Worm (Caenorhabditis elegans) whole organism, L3 larva: ENCODE data around the gene Y11D7A.3.

Experiments used
- R02D3.7 ChIP-seq: fragments of 150-350 bp; optimal IDR thresholded peaks from 2 replicates; lab custom pipeline; 2014; ENCODE audit warnings: missing biosample characterization, missing genetic modification characterization
- ZK546.5 ChIP-seq: sonication (generic microtip); optimal IDR thresholded peaks from 2 replicates; lab custom pipeline; 2017; ENCODE audit warnings: missing biosample characterization, missing genetic modification characterization
- aly-2 ChIP-seq: fragments of 150-350 bp; optimal IDR thresholded peaks from 2 replicates; lab custom pipeline; 2014; ENCODE audit warnings: missing biosample characterization, missing genetic modification characterization
- ama-1 ChIP-seq: fragments of 150-350 bp; optimal IDR thresholded peaks from 2 replicates; lab custom pipeline; 2018
- ceh-16 ChIP-seq: sonication (generic microtip); optimal IDR thresholded peaks from 2 replicates; lab custom pipeline; 2017; ENCODE audit warnings: missing biosample characterization, missing genetic modification characterization
- ceh-28 ChIP-seq: fragments of 150-350 bp; optimal IDR thresholded peaks from 2 replicates; lab custom pipeline; 2014; ENCODE audit warnings: missing biosample characterization, missing genetic modification reagents, missing genetic modification characterization
- ceh-82 ChIP-seq: fragments of 150-350 bp; optimal IDR thresholded peaks from 2 replicates; lab custom pipeline; 2014; ENCODE audit warnings: missing biosample characterization, missing genetic modification characterization
- ceh-9 ChIP-seq: sonication (generic microtip); optimal IDR thresholded peaks from 2 replicates; lab custom pipeline; 2018; ENCODE audit warnings: missing biosample characterization, missing genetic modification characterization
- daf-12 ChIP-seq: fragments of 150-350 bp; optimal IDR thresholded peaks from 2 replicates; lab custom pipeline; 2014; ENCODE audit warnings: missing biosample characterization, missing genetic modification reagents, missing genetic modification characterization
- egl-5 ChIP-seq: fragments of 150-350 bp; optimal IDR thresholded peaks from 2 replicates; lab custom pipeline; 2017; ENCODE audit warnings: missing biosample characterization, missing genetic modification reagents, missing genetic modification characterization, inconsistent platforms
- elt-1 ChIP-seq: fragments of 150-350 bp; optimal IDR thresholded peaks from 2 replicates; lab custom pipeline; 2014; ENCODE audit warnings: missing biosample characterization, missing genetic modification characterization
- elt-2 ChIP-seq: sonication (generic microtip); optimal IDR thresholded peaks from 2 replicates; lab custom pipeline; 2016; ENCODE audit warnings: missing genetic modification reagents, mild to moderate bottlenecking, missing genetic modification characterization, missing compliant biosample characterization
- elt-3 ChIP-seq, 3 experiments: fragments of 150-350 bp in 1 of 3; sonication (generic microtip) in 2 of 3; optimal IDR thresholded peaks; 2 replicates in 2 of 3; 4 replicates in 1 of 3; lab custom pipeline; 2014 to 2017; ENCODE audit warnings: missing biosample characterization in 3 of 3, missing genetic modification characterization in 3 of 3
- fkh-10 ChIP-seq: sonication (generic microtip); optimal IDR thresholded peaks from 2 replicates; lab custom pipeline; 2017; ENCODE audit warnings: missing biosample characterization, missing genetic modification reagents, missing genetic modification characterization
- fkh-2 ChIP-seq: fragments of 150-350 bp; optimal IDR thresholded peaks from 2 replicates; lab custom pipeline; 2014; ENCODE audit warnings: missing biosample characterization, missing genetic modification reagents, missing genetic modification characterization
- fos-1 ChIP-seq: fragments of 150-350 bp; optimal IDR thresholded peaks from 2 replicates; lab custom pipeline; 2014; ENCODE audit warnings: missing biosample characterization, missing genetic modification characterization
- hmg-11 ChIP-seq: sonication (generic microtip); optimal IDR thresholded peaks from 2 replicates; lab custom pipeline; 2016; ENCODE audit warnings: missing genetic modification characterization, missing compliant biosample characterization
- jun-1 ChIP-seq: fragments of 150-350 bp; optimal IDR thresholded peaks from 2 replicates; lab custom pipeline; 2014; ENCODE audit warnings: missing biosample characterization, missing genetic modification reagents, missing genetic modification characterization
- lin-15B ChIP-seq: fragments of 150-350 bp; optimal IDR thresholded peaks from 2 replicates; lab custom pipeline; 2014; ENCODE audit warnings: missing biosample characterization, missing genetic modification characterization
- lin-39 ChIP-seq: fragments of 150-350 bp; optimal IDR thresholded peaks from 2 replicates; lab custom pipeline; 2018; ENCODE audit warnings: missing biosample characterization, missing genetic modification reagents, missing genetic modification characterization
- lsy-12 ChIP-seq: sonication (generic microtip); optimal IDR thresholded peaks from 2 replicates; lab custom pipeline; 2016; ENCODE audit warnings: mild to moderate bottlenecking, missing genetic modification characterization, missing compliant biosample characterization
- mdl-1 ChIP-seq: fragments of 150-350 bp; optimal IDR thresholded peaks from 2 replicates; lab custom pipeline; 2014; ENCODE audit warnings: missing biosample characterization, missing genetic modification characterization
- mml-1 ChIP-seq: fragments of 150-350 bp; sonication (generic microtip); optimal IDR thresholded peaks from 3 replicates; lab custom pipeline; 2014; ENCODE audit warnings: missing biosample characterization, missing genetic modification characterization
- nfya-1 ChIP-seq: sonication (generic microtip); optimal IDR thresholded peaks from 2 replicates; lab custom pipeline; 2017; ENCODE audit warnings: missing genetic modification characterization, mild to moderate bottlenecking, missing compliant biosample characterization, antibody characterized with exemption, moderate library complexity; ENCODE audit not compliant: insufficient read depth
- nhr-11 ChIP-seq: fragments of 150-350 bp; optimal IDR thresholded peaks from 2 replicates; lab custom pipeline; 2014; ENCODE audit warnings: missing biosample characterization, missing genetic modification characterization
- nhr-12 ChIP-seq: fragments of 150-350 bp; optimal IDR thresholded peaks from 2 replicates; lab custom pipeline; 2014; ENCODE audit warnings: missing biosample characterization, missing genetic modification characterization
- nhr-237 ChIP-seq: fragments of 150-350 bp; optimal IDR thresholded peaks from 2 replicates; lab custom pipeline; 2014; ENCODE audit warnings: missing biosample characterization, missing genetic modification characterization
- nhr-25 ChIP-seq: sonication (generic microtip); optimal IDR thresholded peaks from 2 replicates; lab custom pipeline; 2017; ENCODE audit warnings: missing biosample characterization, missing genetic modification characterization
- nhr-28 ChIP-seq: fragments of 150-350 bp; optimal IDR thresholded peaks from 2 replicates; lab custom pipeline; 2014; ENCODE audit warnings: missing biosample characterization, missing genetic modification characterization
- nhr-43 ChIP-seq: sonication (generic microtip); optimal IDR thresholded peaks from 2 replicates; lab custom pipeline; 2016; ENCODE audit warnings: mild to moderate bottlenecking, missing genetic modification characterization, missing compliant biosample characterization; ENCODE audit not compliant: poor library complexity, severe bottlenecking
- nhr-67 ChIP-seq: fragments of 150-350 bp; optimal IDR thresholded peaks from 2 replicates; lab custom pipeline; 2014; ENCODE audit warnings: missing biosample characterization, missing genetic modification characterization
- nhr-77 ChIP-seq: fragments of 150-350 bp; optimal IDR thresholded peaks from 2 replicates; lab custom pipeline; 2014; ENCODE audit warnings: missing biosample characterization, missing genetic modification characterization
- pha-4 ChIP-seq: fragments of 150-350 bp; optimal IDR thresholded peaks from 2 replicates; lab custom pipeline; 2014; ENCODE audit warnings: missing biosample characterization, missing genetic modification reagents, missing genetic modification characterization
- skn-1 ChIP-seq: fragments of 150-350 bp; optimal IDR thresholded peaks from 2 replicates; lab custom pipeline; 2014; ENCODE audit warnings: missing biosample characterization, missing genetic modification characterization
- snpc-4 ChIP-seq: fragments of 150-350 bp; optimal IDR thresholded peaks from 2 replicates; lab custom pipeline; 2014; ENCODE audit warnings: missing biosample characterization, missing genetic modification characterization
- tbx-2 ChIP-seq: sonication (generic microtip); optimal IDR thresholded peaks from 2 replicates; lab custom pipeline; 2016; ENCODE audit warnings: mild to moderate bottlenecking, missing genetic modification characterization, missing compliant biosample characterization
- unc-39 ChIP-seq: sonication (generic microtip); optimal IDR thresholded peaks from 4 replicates; lab custom pipeline; 2017; ENCODE audit warnings: missing biosample characterization, missing genetic modification characterization
- unc-62 ChIP-seq: fragments of 150-350 bp; sonication (generic microtip); optimal IDR thresholded peaks from 4 replicates; lab custom pipeline; 2014; ENCODE audit warnings: missing biosample characterization, missing genetic modification reagents, missing genetic modification characterization
- zag-1 ChIP-seq: fragments of 150-350 bp; optimal IDR thresholded peaks from 2 replicates; lab custom pipeline; 2014; ENCODE audit warnings: missing biosample characterization, missing genetic modification characterization
- ztf-11 ChIP-seq: fragments of 150-350 bp; optimal IDR thresholded peaks from 2 replicates; lab custom pipeline; 2014; ENCODE audit warnings: missing biosample characterization, missing genetic modification characterization
- ztf-4 ChIP-seq: fragments of 150-350 bp; optimal IDR thresholded peaks from 2 replicates; lab custom pipeline; 2014; ENCODE audit warnings: missing biosample characterization, missing genetic modification characterization

Gene Y11D7A.3

ce11 chrIV:9199939-9200202, 33.0 kb upstream of the Y11D7A.3 start, which contains the start of gene wnk-1:
Gene wnk-1 (plus strand): TSS chrIV:9200103.
- no peak for TF ChIP-seq nhr-67 (tag; lab: Kevin White, UChicago)
- no peak for TF ChIP-seq unc-62 (GFP tag; lab: Kevin White, UChicago)
- TF ChIP-seq mdl-1 (tag; lab: Kevin White, UChicago): no peak
- TF ChIP-seq fkh-2 (tag; lab: Kevin White, UChicago): no peak

ce11 chrIV:9210841-9211240, 22.1 kb upstream of the Y11D7A.3 start:
- no peak for TF ChIP-seq fos-1 (tag; lab: Kevin White, UChicago)
- TF ChIP-seq lin-39 (tag; lab: Kevin White, UChicago): no peak
- TF ChIP-seq fkh-10 (GFP tag; lab: Kevin White, UChicago): no peak
- no peak for TF ChIP-seq nhr-11 (tag; lab: Kevin White, UChicago)
- no peak for TF ChIP-seq unc-62 (GFP tag; lab: Kevin White, UChicago)
- TF ChIP-seq nhr-67 (tag; lab: Kevin White, UChicago): no peak
- no peak for TF ChIP-seq ztf-11
- no peak for TF ChIP-seq mml-1 (tag; lab: Kevin White, UChicago)
- no peak for TF ChIP-seq nhr-25 (tag; lab: Kevin White, UChicago)
- no peak for TF ChIP-seq hmg-11 (tag; lab: Kevin White, UChicago)
- TF ChIP-seq ztf-4 (tag; lab: Kevin White, UChicago): no peak
- TF ChIP-seq nhr-28 (tag; lab: Kevin White, UChicago): no peak
- TF ChIP-seq daf-12 (tag; lab: Kevin White, UChicago): no peak
- TF ChIP-seq ZK546.5 (tag; lab: Kevin White, UChicago): no peak
- TF ChIP-seq nhr-43 (tag; lab: Kevin White, UChicago): no peak
- TF ChIP-seq ceh-9 (tag; lab: Kevin White, UChicago): no peak
- TF ChIP-seq zag-1 (tag; lab: Kevin White, UChicago): no peak
- no peak for TF ChIP-seq mdl-1 (tag; lab: Kevin White, UChicago)
- TF ChIP-seq, all 47 proteins: peak for 0

- no peak for TF ChIP-seq nhr-77 (tag; lab: Kevin White, UChicago)
- peak; percentile 18 for TF ChIP-seq pha-4 (tag; lab: Kevin White, UChicago)
- TF ChIP-seq aly-2: peak; percentile 40
Observed at ce11 chrIV:9212121-9212520, 20.8 kb upstream of the Y11D7A.3 start, which contains the start of gene C46C2.6. Gene C46C2.6 (plus strand): TSS chrIV:9212421.

- TF ChIP-seq nhr-11 (tag; lab: Kevin White, UChicago) (no peak), nhr-237 (tag; lab: Kevin White, UChicago) (no peak), pha-4 (tag; lab: Kevin White, UChicago) (no peak), nhr-43 (tag; lab: Kevin White, UChicago) (no peak), tbx-2 (tag; lab: Kevin White, UChicago) (no peak), mml-1 (tag; lab: Kevin White, UChicago) (no peak), skn-1 (tag; lab: Kevin White, UChicago) (no peak)
Observed at ce11 chrIV:9214823-9215222, 18.1 kb upstream of the Y11D7A.3 start.

ce11 chrIV:9215824-9216223, 17.1 kb upstream of the Y11D7A.3 start:
- TF ChIP-seq ceh-9 (tag; lab: Kevin White, UChicago) (no peak), nfya-1 (peak; percentile 14)

ce11 chrIV:9216437-9216836, 16.5 kb upstream of the Y11D7A.3 start:
- TF ChIP-seq fos-1 (tag; lab: Kevin White, UChicago) (no peak), ama-1 (peak; percentile 52), lin-39 (tag; lab: Kevin White, UChicago) (peak; percentile 86), fkh-2 (tag; lab: Kevin White, UChicago) (no peak), nhr-67 (tag; lab: Kevin White, UChicago) (no peak), hmg-11 (tag; lab: Kevin White, UChicago) (peak; percentile 70), daf-12 (tag; lab: Kevin White, UChicago) (no peak), jun-1 (tag; lab: Kevin White, UChicago) (no peak), nhr-43 (tag; lab: Kevin White, UChicago) (no peak), nhr-12 (tag; lab: Kevin White, UChicago) (no peak), elt-2 (tag; lab: Kevin White, UChicago) (no peak), unc-62 (GFP tag; lab: Kevin White, UChicago) (no peak), R02D3.7 (tag; lab: Kevin White, UChicago) (no peak), nhr-28 (tag; lab: Kevin White, UChicago) (no peak), ceh-9 (tag; lab: Kevin White, UChicago) (no peak), ceh-28 (tag; lab: Kevin White, UChicago) (no peak), ZK546.5 (tag; lab: Kevin White, UChicago) (no peak), unc-39 (tag; lab: Kevin White, UChicago) (no peak), ceh-82 (tag; lab: Kevin White, UChicago) (no peak), mml-1 (tag; lab: Kevin White, UChicago) (no peak), ceh-16 (tag; lab: Kevin White, UChicago) (no peak), egl-5 (tag; lab: Kevin White, UChicago) (peak; percentile 75), snpc-4 (tag; lab: Kevin White, UChicago) (peak; percentile 22), lin-15B (tag; lab: Kevin White, UChicago) (peak; percentile 16), pha-4 (tag; lab: Kevin White, UChicago) (peak; percentile 52), elt-3 (tag; optimal IDR thresholded peaks at IDR 0.05; lab: Kevin White, UChicago) (no peak), mdl-1 (tag; lab: Kevin White, UChicago) (peak; percentile 62), lsy-12 (tag; lab: Kevin White, UChicago) (no peak), nhr-237 (tag; lab: Kevin White, UChicago) (no peak), nhr-77 (tag; lab: Kevin White, UChicago) (no peak), elt-1 (tag; lab: Kevin White, UChicago) (no peak)
